Fruit fly (Drosophila melanogaster) whole organism, embryonic: ENCODE results near the gene zen2.

ENCODE experiments used
- Abd-B ChIP-seq: fragments of 200-800 bp; sonication (Bioruptor generic); optimal IDR thresholded peaks from 2 replicates; lab custom pipeline; 2018; ENCODE audit warnings: missing biosample characterization, mild to moderate bottlenecking, missing genetic modification characterization, moderate library complexity
- Atf6 ChIP-seq: fragments of 200-800 bp; sonication (Bioruptor generic); IDR thresholded peaks from 2 replicates; pipeline ENCODE4 v1.3.6; 2022; ENCODE audit warnings: missing biosample characterization, missing genetic modification characterization
- Blimp-1 ChIP-seq: fragments of 200-800 bp; sonication (Bioruptor generic); optimal IDR thresholded peaks from 3 replicates; lab custom pipeline; 2018; ENCODE audit warnings: missing biosample characterization, missing genetic modification characterization, mild to moderate bottlenecking, moderate library complexity, missing genetic modification reagents
- CG10366 ChIP-seq: fragments of 200-800 bp; sonication (Bioruptor generic); IDR thresholded peaks from 2 replicates; pipeline ENCODE4 v1.3.6; 2022; ENCODE audit warnings: missing biosample characterization, missing genetic modification characterization
- CG11456 ChIP-seq: fragments of 200-800 bp; sonication (Bioruptor generic); IDR thresholded peaks from 3 replicates; pipeline ENCODE4 v1.3.6; 2022; ENCODE audit warnings: missing biosample characterization, missing genetic modification characterization
- CG11504 ChIP-seq: fragments of 200-800 bp; sonication (Bioruptor generic); optimal IDR thresholded peaks from 3 replicates; lab custom pipeline; 2019; ENCODE audit warnings: missing biosample characterization, mild to moderate bottlenecking, missing genetic modification characterization, moderate library complexity
- CG11723 ChIP-seq: fragments of 200-800 bp; sonication (Bioruptor generic); optimal IDR thresholded peaks from 2 replicates; lab custom pipeline; 2017; ENCODE audit warnings: missing biosample characterization, mild to moderate bottlenecking, missing genetic modification characterization
- CG12236 ChIP-seq: fragments of 200-800 bp; sonication (Bioruptor generic); optimal IDR thresholded peaks from 2 replicates; lab custom pipeline; 2016; ENCODE audit warnings: missing biosample characterization, missing genetic modification characterization
- CG12744 ChIP-seq: fragments of 200-800 bp; sonication (Bioruptor generic); optimal IDR thresholded peaks from 2 replicates; lab custom pipeline; 2016; ENCODE audit warnings: missing biosample characterization, missing genetic modification characterization
- CG12942 ChIP-seq: fragments of 200-800 bp; sonication (Bioruptor generic); optimal IDR thresholded peaks from 3 replicates; lab custom pipeline; 2016; ENCODE audit warnings: missing biosample characterization, missing genetic modification characterization
- CG14710 ChIP-seq: fragments of 200-800 bp; sonication (Bioruptor generic); optimal IDR thresholded peaks from 3 replicates; lab custom pipeline; 2019; ENCODE audit warnings: missing biosample characterization, mild to moderate bottlenecking, missing genetic modification characterization, moderate library complexity
- CG16813 ChIP-seq: fragments of 200-800 bp; sonication (Bioruptor generic); IDR thresholded peaks from 3 replicates; pipeline ENCODE4 v1.3.6; 2022; ENCODE audit warnings: missing biosample characterization, missing genetic modification characterization; ENCODE audit not compliant: partially characterized antibody
- CG17568 ChIP-seq: fragments of 200-800 bp; sonication (Bioruptor generic); optimal IDR thresholded peaks from 2 replicates; lab custom pipeline; 2018; ENCODE audit warnings: missing biosample characterization, mild to moderate bottlenecking, missing genetic modification characterization, moderate library complexity
- CG2116 ChIP-seq: fragments of 200-800 bp; sonication (Bioruptor generic); optimal IDR thresholded peaks from 3 replicates; lab custom pipeline; 2018; ENCODE audit warnings: missing biosample characterization, mild to moderate bottlenecking, missing genetic modification characterization
- CG3065 ChIP-seq: fragments of 200-800 bp; sonication (Bioruptor generic); optimal IDR thresholded peaks from 2 replicates; lab custom pipeline; 2016; ENCODE audit warnings: missing biosample characterization, missing genetic modification characterization
- CG3281 ChIP-seq: fragments of 200-800 bp; sonication (Bioruptor generic); optimal IDR thresholded peaks from 3 replicates; lab custom pipeline; 2017; ENCODE audit warnings: missing biosample characterization, mild to moderate bottlenecking, missing genetic modification characterization
- CG4730 ChIP-seq: fragments of 200-800 bp; sonication (Bioruptor generic); IDR thresholded peaks from 2 replicates; pipeline ENCODE4 v1.3.6; 2022; ENCODE audit warnings: missing biosample characterization, missing genetic modification characterization
- CG7786 ChIP-seq: fragments of 200-800 bp; sonication (Bioruptor generic); optimal IDR thresholded peaks from 2 replicates; lab custom pipeline; 2016; ENCODE audit warnings: missing biosample characterization, missing genetic modification characterization
- CG8281 ChIP-seq: fragments of 200-800 bp; sonication (Bioruptor generic); optimal IDR thresholded peaks from 2 replicates; lab custom pipeline; 2018; ENCODE audit warnings: missing biosample characterization, mild to moderate bottlenecking, missing genetic modification characterization, moderate library complexity
- CG8388 ChIP-seq: fragments of 200-800 bp; sonication (Bioruptor generic); optimal IDR thresholded peaks from 2 replicates; lab custom pipeline; 2019; ENCODE audit warnings: missing biosample characterization, mild to moderate bottlenecking, missing genetic modification characterization, moderate library complexity
- CrebB ChIP-seq: fragments of 200-800 bp; sonication (Bioruptor generic); optimal IDR thresholded peaks from 3 replicates; lab custom pipeline; 2018; ENCODE audit warnings: missing biosample characterization, mild to moderate bottlenecking, missing genetic modification characterization
- Fer1 ChIP-seq: fragments of 200-800 bp; sonication (Bioruptor generic); optimal IDR thresholded peaks from 2 replicates; lab custom pipeline; 2017; ENCODE audit warnings: missing biosample characterization, mild to moderate bottlenecking, missing genetic modification characterization
- HLH54F ChIP-seq: fragments of 200-800 bp; sonication (Bioruptor generic); optimal IDR thresholded peaks from 3 replicates; lab custom pipeline; 2016; ENCODE audit warnings: missing biosample characterization, missing genetic modification characterization
- Hmx ChIP-seq: fragments of 200-800 bp; sonication (Bioruptor generic); optimal IDR thresholded peaks from 2 replicates; lab custom pipeline; 2016; ENCODE audit warnings: missing biosample characterization, missing genetic modification characterization
- Hr3 ChIP-seq: fragments of 200-800 bp; sonication (Bioruptor generic); optimal IDR thresholded peaks from 3 replicates; lab custom pipeline; 2016; ENCODE audit warnings: missing biosample characterization, missing genetic modification characterization
- PHDP ChIP-seq: fragments of 200-800 bp; sonication (Bioruptor generic); optimal IDR thresholded peaks from 3 replicates; lab custom pipeline; 2018; ENCODE audit warnings: missing biosample characterization, mild to moderate bottlenecking, missing genetic modification characterization, moderate library complexity
- Pdp1 ChIP-seq, 2 experiments: fragments of 200-800 bp; sonication (Bioruptor generic); optimal IDR thresholded peaks; 3 replicates each; lab custom pipeline; 2016; ENCODE audit warnings: missing biosample characterization in 2 of 2, missing genetic modification characterization in 2 of 2, mild to moderate bottlenecking in 1 of 2, moderate library complexity in 1 of 2
- Poxn ChIP-seq: fragments of 200-800 bp; sonication (Bioruptor generic); IDR thresholded peaks from 2 replicates; pipeline ENCODE4 v1.3.6; 2022; ENCODE audit warnings: missing biosample characterization, missing genetic modification characterization
- TFAM ChIP-seq: fragments of 200-800 bp; sonication (Bioruptor generic); optimal IDR thresholded peaks from 2 replicates; lab custom pipeline; 2017; ENCODE audit warnings: missing biosample characterization, missing genetic modification characterization, inconsistent platforms
- Trl ChIP-seq, 3 experiments: fragments of >200 bp in 2 of 3; fragments of 200-800 bp in 1 of 3; sonication (Bioruptor generic) in 1 of 3; optimal IDR thresholded peaks; 2 replicates in 1 of 3; 3 replicates in 2 of 3; lab custom pipeline; 2016 to 2017; ENCODE audit warnings: missing biosample characterization in 1 of 3, missing genetic modification characterization in 1 of 3
- amos ChIP-seq: fragments of 200-800 bp; sonication (Bioruptor generic); IDR thresholded peaks from 2 replicates; pipeline ENCODE4 v1.3.6; 2022; ENCODE audit warnings: missing biosample characterization, missing genetic modification characterization; ENCODE audit not compliant: partially characterized antibody
- ap ChIP-seq: fragments of 200-800 bp; sonication (Bioruptor generic); IDR thresholded peaks from 2 replicates; pipeline ENCODE4 v1.3.6; 2022; ENCODE audit warnings: missing biosample characterization, missing genetic modification characterization
- bab2 ChIP-seq: fragments of 200-800 bp; sonication (Bioruptor generic); optimal IDR thresholded peaks from 2 replicates; lab custom pipeline; 2016; ENCODE audit warnings: missing biosample characterization, missing genetic modification characterization
- bowl ChIP-seq: fragments of 200-800 bp; sonication (Bioruptor generic); IDR thresholded peaks from 2 replicates; pipeline ENCODE4 v1.3.6; 2022; ENCODE audit warnings: missing biosample characterization, missing genetic modification characterization
- corto ChIP-seq: fragments of 200-800 bp; sonication (Bioruptor generic); optimal IDR thresholded peaks from 2 replicates; lab custom pipeline; 2016; ENCODE audit warnings: missing biosample characterization, mild to moderate bottlenecking, missing genetic modification characterization, moderate library complexity
- crol ChIP-seq: fragments of 200-800 bp; sonication (Bioruptor generic); IDR thresholded peaks from 2 replicates; pipeline ENCODE4 v1.3.6; 2022; ENCODE audit warnings: missing biosample characterization, missing genetic modification characterization
- dpn ChIP-seq, 2 experiments: fragments of 200-800 bp; sonication (Bioruptor generic); optimal IDR thresholded peaks; 3 replicates each; lab custom pipeline; 2016; ENCODE audit warnings: missing biosample characterization in 2 of 2, missing genetic modification characterization in 2 of 2
- eve ChIP-seq, 2 experiments: fragments of >200 bp; optimal IDR thresholded peaks; 2 replicates each; lab custom pipeline; 2017; ENCODE audit warnings: missing biosample characterization in 2 of 2, missing genetic modification characterization in 2 of 2
- fd102C ChIP-seq: fragments of 200-800 bp; sonication (Bioruptor generic); optimal IDR thresholded peaks from 2 replicates; lab custom pipeline; 2018; ENCODE audit warnings: missing biosample characterization, mild to moderate bottlenecking, missing genetic modification characterization, moderate library complexity
- hbn ChIP-seq: fragments of 200-800 bp; sonication (Bioruptor generic); IDR thresholded peaks from 2 replicates; pipeline ENCODE4 v1.3.6; 2022; ENCODE audit warnings: missing biosample characterization, missing genetic modification characterization; ENCODE audit not compliant: partially characterized antibody
- ind ChIP-seq: fragments of 200-800 bp; sonication (Bioruptor generic); optimal IDR thresholded peaks from 3 replicates; lab custom pipeline; 2016; ENCODE audit warnings: missing biosample characterization, missing genetic modification characterization
- lov ChIP-seq, 2 experiments: fragments of 200-800 bp in 1 of 2; fragments of >200 bp in 1 of 2; sonication (Bioruptor generic) in 1 of 2; IDR thresholded peaks in 1 of 2; optimal IDR thresholded peaks in 1 of 2; 2 replicates in 1 of 2; 3 replicates in 1 of 2; pipeline versions ENCODE4 v1.3.6 to Lab custom; 2017 to 2022; ENCODE audit warnings: missing biosample characterization in 1 of 2, missing genetic modification characterization in 1 of 2
- mam ChIP-seq: fragments of 200-800 bp; sonication (Bioruptor generic); optimal IDR thresholded peaks from 3 replicates; lab custom pipeline; 2016; ENCODE audit warnings: missing biosample characterization, missing genetic modification characterization
- p53 ChIP-seq: fragments of 200-800 bp; sonication (Bioruptor generic); optimal IDR thresholded peaks from 2 replicates; lab custom pipeline; 2016; ENCODE audit warnings: missing biosample characterization, missing genetic modification characterization
- pita ChIP-seq: fragments of 200-800 bp; sonication (Bioruptor generic); optimal IDR thresholded peaks from 2 replicates; lab custom pipeline; 2017; ENCODE audit warnings: missing biosample characterization, mild to moderate bottlenecking, missing genetic modification characterization
- repo ChIP-seq: fragments of 200-800 bp; sonication (Bioruptor generic); optimal IDR thresholded peaks from 2 replicates; lab custom pipeline; 2016; ENCODE audit warnings: missing biosample characterization, missing genetic modification characterization
- sr ChIP-seq: fragments of 200-800 bp; sonication (Bioruptor generic); IDR thresholded peaks from 3 replicates; pipeline ENCODE4 v1.3.6; 2022; ENCODE audit warnings: missing biosample characterization, missing genetic modification characterization
- sug ChIP-seq: fragments of 200-800 bp; optimal IDR thresholded peaks from 2 replicates; lab custom pipeline; 2019; ENCODE audit warnings: missing biosample characterization, mild to moderate bottlenecking, missing genetic modification characterization, moderate library complexity
- trem ChIP-seq: fragments of 200-800 bp; optimal IDR thresholded peaks from 3 replicates; lab custom pipeline; 2019; ENCODE audit warnings: missing biosample characterization, mild to moderate bottlenecking, missing genetic modification characterization, moderate library complexity
- wdn ChIP-seq: fragments of 200-800 bp; sonication (Bioruptor generic); IDR thresholded peaks from 2 replicates; pipeline ENCODE4 v1.3.6; 2022; ENCODE audit warnings: missing biosample characterization, missing genetic modification characterization
- yki ChIP-seq: fragments of >200 bp; optimal IDR thresholded peaks from 3 replicates; lab custom pipeline; 2018

The zen2 gene

dm6 chr3R:6708858-6709257 is 35.1 kb downstream of the zen2 start (continued):
- TF ChIP-seq CG3065 (GFP tag; lab: Kevin White, UChicago) (no peak), TFAM (no peak), bab2 (GFP tag; lab: Kevin White, UChicago) (no peak), trem (tag; lab: Kevin White, UChicago) (peak; percentile 24), hbn (GFP tag; lab: Robert Waterston, UW) (0 out of 2 replicates have a peak, but pooled peaks have one; percentile 24), CG17568 (GFP tag; lab: Kevin White, UChicago) (no peak), Hr3 (no peak), Fer1 (GFP tag; lab: Kevin White, UChicago) (no peak), CG4730 (GFP tag; lab: Robert Waterston, UW) (no peak), bowl (GFP tag; lab: Robert Waterston, UW) (no peak), yki (peak; percentile 56), corto (GFP tag; lab: Kevin White, UChicago) (no peak), HLH54F (GFP tag; lab: Kevin White, UChicago) (no peak), lov (optimal IDR thresholded peaks at IDR 0.05; lab: Kevin White, UChicago) (no peak), lov (GFP tag; IDR thresholded peaks at IDR 0.05; lab: Robert Waterston, UW) (no peak), CG2116 (no peak), ap (GFP tag; lab: Robert Waterston, UW) (no peak), mam (GFP tag; lab: Kevin White, UChicago) (no peak), Abd-B (GFP tag; lab: Kevin White, UChicago) (peak; percentile 63), CG8281 (tag; lab: Kevin White, UChicago) (no peak), amos (GFP tag; lab: Robert Waterston, UW) (peak; percentile 48), CG11456 (GFP tag; lab: Robert Waterston, UW) (peak; percentile 42; the same call in 1 of the 3 replicates), CG3281 (GFP tag; lab: Kevin White, UChicago) (no peak), Trl (optimal IDR thresholded peaks at IDR 0.05; lab: Kevin White, UChicago) (no peak), Trl (GFP tag; optimal IDR thresholded peaks at IDR 0.05; lab: Kevin White, UChicago) (no peak), Atf6 (GFP tag; lab: Robert Waterston, UW) (no peak), p53 (GFP tag; lab: Kevin White, UChicago) (no peak), wdn (no peak), crol (GFP tag; lab: Robert Waterston, UW) (no peak), CG12236 (no peak), Blimp-1 (GFP tag; lab: Kevin White, UChicago) (no peak), eve (GFP tag; optimal IDR thresholded peaks at IDR 0.05; lab: Kevin White, UChicago) (no peak), Hmx (GFP tag; lab: Kevin White, UChicago) (no peak), CG11723 (no peak), CrebB (tag; lab: Kevin White, UChicago) (no peak), CG12942 (GFP tag; lab: Kevin White, UChicago) (no peak), pita (peak; percentile 91), ind (GFP tag; lab: Kevin White, UChicago) (no peak), CG10366 (GFP tag; lab: Robert Waterston, UW) (no peak), CG8388 (GFP tag; lab: Kevin White, UChicago) (no peak), sr (GFP tag; lab: Robert Waterston, UW) (no peak), Poxn (GFP tag; lab: Robert Waterston, UW) (no peak), dpn (GFP tag; optimal IDR thresholded peaks at IDR 0.05; lab: Kevin White, UChicago) (no peak), PHDP (no peak), CG7786 (GFP tag; lab: Kevin White, UChicago) (no peak), fd102C (GFP tag; lab: Kevin White, UChicago) (no peak), CG16813 (GFP tag; lab: Robert Waterston, UW) (peak; percentile 43; the same call in 1 of the 3 replicates), CG11504 (tag; lab: Kevin White, UChicago) (peak; percentile 55), repo (GFP tag; lab: Kevin White, UChicago) (no peak), CG14710 (tag; lab: Kevin White, UChicago) (no peak), Pdp1 (GFP tag; optimal IDR thresholded peaks at IDR 0.05; lab: Kevin White, UChicago) (no peak), sug (tag; lab: Kevin White, UChicago) (no peak), CG12744 (no peak)
